Worm (Caenorhabditis elegans) whole organism, young adult: ENCODE data around the gene tald-1.

Experiments used
- B0336.3 ChIP-seq: fragments of 200-800 bp; sonication (Bioruptor generic); IDR thresholded peaks from 2 replicates; pipeline ENCODE4 v1.3.6; 2022; ENCODE audit warnings: missing genetic modification characterization, missing compliant biosample characterization
- F49E8.2 ChIP-seq: sonication (generic microtip); optimal IDR thresholded peaks from 3 replicates; lab custom pipeline; 2017; ENCODE audit warnings: missing genetic modification characterization, mild to moderate bottlenecking, missing compliant biosample characterization, antibody characterized with exemption, moderate library complexity; ENCODE audit not compliant: insufficient read depth
- K11D2.4 ChIP-seq: fragments of 200-800 bp; sonication (Bioruptor generic); IDR thresholded peaks from 2 replicates; pipeline ENCODE4 v1.3.6; 2022; ENCODE audit warnings: missing genetic modification reagents, missing genetic modification characterization, missing compliant biosample characterization
- K12H6.12 ChIP-seq: fragments of 200-800 bp; sonication (Bioruptor generic); optimal IDR thresholded peaks from 2 replicates; lab custom pipeline; 2018; ENCODE audit warnings: mild to moderate bottlenecking, missing genetic modification characterization, missing compliant biosample characterization
- T26A5.8 ChIP-seq: sonication (generic microtip); optimal IDR thresholded peaks from 2 replicates; lab custom pipeline; 2016; ENCODE audit warnings: missing genetic modification characterization, missing compliant biosample characterization
- Y53F4B.3 ChIP-seq: fragments of 200-800 bp; sonication (Bioruptor generic); IDR thresholded peaks from 2 replicates; pipeline ENCODE4 v1.3.6; 2022; ENCODE audit warnings: missing genetic modification reagents, missing genetic modification characterization, missing compliant biosample characterization
- Y79H2A.3 ChIP-seq: fragments of 200-800 bp; sonication (Bioruptor generic); conservative IDR thresholded peaks from 2 replicates; pipeline ENCODE4 v1.3.6; 2022; ENCODE audit warnings: missing genetic modification reagents, missing genetic modification characterization, missing compliant biosample characterization
- Y95B8A.8 ChIP-seq: fragments of 200-800 bp; sonication (Bioruptor generic); IDR thresholded peaks from 2 replicates; pipeline ENCODE4 v1.3.6; 2022; ENCODE audit warnings: missing genetic modification reagents, missing genetic modification characterization, missing compliant biosample characterization
- ZK185.1 ChIP-seq: sonication (generic microtip); optimal IDR thresholded peaks from 2 replicates; lab custom pipeline; 2016; ENCODE audit warnings: mild to moderate bottlenecking, missing genetic modification characterization, missing compliant biosample characterization; ENCODE audit not compliant: poor library complexity, severe bottlenecking
- ama-1 ChIP-seq, 3 experiments: fragments of 150-350 bp in 1 of 3; sonication (generic microtip) in 2 of 3; optimal IDR thresholded peaks; 2 replicates each; lab custom pipeline; 2014 to 2018; ENCODE audit warnings: missing biosample characterization in 2 of 3, missing genetic modification characterization in 2 of 3, missing genetic modification reagents in 2 of 3
- aptf-3 ChIP-seq: fragments of 200-800 bp; sonication (Bioruptor generic); IDR thresholded peaks from 2 replicates; pipeline ENCODE4 v1.3.6; 2022; ENCODE audit warnings: missing genetic modification characterization, missing compliant biosample characterization
- atf-7 ChIP-seq: sonication (generic microtip); optimal IDR thresholded peaks from 2 replicates; lab custom pipeline; 2017; ENCODE audit warnings: mild to moderate bottlenecking, missing genetic modification characterization, missing compliant biosample characterization
- attf-5 ChIP-seq: fragments of 200-800 bp; sonication (Bioruptor generic); optimal IDR thresholded peaks from 2 replicates; lab custom pipeline; 2018; ENCODE audit warnings: mild to moderate bottlenecking, missing genetic modification characterization, missing compliant biosample characterization
- cebp-1 ChIP-seq, 2 experiments: fragments of 200-800 bp in 1 of 2; sonication (Bioruptor generic) in 1 of 2; sonication (generic microtip) in 1 of 2; IDR thresholded peaks in 1 of 2; optimal IDR thresholded peaks in 1 of 2; 2 replicates each; pipeline versions ENCODE4 v1.3.6 to Lab custom; 2017 to 2022; ENCODE audit warnings: missing compliant biosample characterization in 2 of 2, missing genetic modification characterization in 2 of 2, mild to moderate bottlenecking in 1 of 2, missing genetic modification reagents in 1 of 2, moderate library complexity in 1 of 2
- ceh-79 ChIP-seq: sonication (generic microtip); optimal IDR thresholded peaks from 2 replicates; lab custom pipeline; 2017; ENCODE audit warnings: mild to moderate bottlenecking, missing genetic modification characterization, missing compliant biosample characterization
- dox-1 ChIP-seq: fragments of 200-800 bp; sonication (Bioruptor generic); IDR thresholded peaks from 2 replicates; pipeline ENCODE4 v1.3.6; 2022; ENCODE audit warnings: missing genetic modification reagents, missing genetic modification characterization, missing compliant biosample characterization
- dpff-1 ChIP-seq: sonication (generic microtip); optimal IDR thresholded peaks from 2 replicates; lab custom pipeline; 2017; ENCODE audit warnings: mild to moderate bottlenecking, missing genetic modification characterization, missing compliant biosample characterization
- egl-44 ChIP-seq: fragments of 200-800 bp; sonication (Bioruptor generic); IDR thresholded peaks from 2 replicates; pipeline ENCODE4 v1.3.6; 2022; ENCODE audit warnings: missing genetic modification reagents, missing genetic modification characterization, missing compliant biosample characterization
- egrh-3 ChIP-seq: fragments of 200-800 bp; sonication (Bioruptor generic); IDR thresholded peaks from 2 replicates; pipeline ENCODE4 v1.3.6; 2022; ENCODE audit warnings: missing genetic modification reagents, missing genetic modification characterization, missing compliant biosample characterization
- ets-4 ChIP-seq: fragments of 200-800 bp; sonication (Bioruptor generic); optimal IDR thresholded peaks from 2 replicates; lab custom pipeline; 2018; ENCODE audit warnings: mild to moderate bottlenecking, missing genetic modification characterization, missing compliant biosample characterization
- gei-17 ChIP-seq: fragments of 200-800 bp; sonication (Bioruptor generic); optimal IDR thresholded peaks from 2 replicates; lab custom pipeline; 2018; ENCODE audit warnings: mild to moderate bottlenecking, missing genetic modification characterization, missing compliant biosample characterization
- hlh-26 ChIP-seq: fragments of 200-800 bp; sonication (Bioruptor generic); conservative IDR thresholded peaks from 2 replicates; pipeline ENCODE4 v1.3.6; 2022; ENCODE audit warnings: missing genetic modification reagents, missing genetic modification characterization, missing compliant biosample characterization
- hmg-1.2 ChIP-seq: fragments of 200-800 bp; sonication (Bioruptor generic); IDR thresholded peaks from 2 replicates; pipeline ENCODE4 v1.3.6; 2022; ENCODE audit warnings: missing genetic modification reagents, missing genetic modification characterization, missing compliant biosample characterization
- hmg-20 ChIP-seq: fragments of 200-800 bp; sonication (Bioruptor generic); IDR thresholded peaks from 2 replicates; pipeline ENCODE4 v1.3.6; 2022; ENCODE audit warnings: missing genetic modification reagents, missing genetic modification characterization, missing compliant biosample characterization
- hrde-1 ChIP-seq: sonication (generic microtip); optimal IDR thresholded peaks from 2 replicates; lab custom pipeline; 2016; ENCODE audit warnings: missing genetic modification characterization, mild to moderate bottlenecking, missing compliant biosample characterization, moderate library complexity, missing genotype, missing genetic modification reagents, borderline replicate concordance
- hsf-1 ChIP-seq: fragments of 200-800 bp; sonication (Bioruptor generic); IDR thresholded peaks from 2 replicates; pipeline ENCODE4 v1.3.6; 2022; ENCODE audit warnings: missing genetic modification reagents, missing genetic modification characterization, missing compliant biosample characterization
- lin-26 ChIP-seq: fragments of 200-800 bp; sonication (Bioruptor generic); IDR thresholded peaks from 2 replicates; pipeline ENCODE4 v1.3.6; 2022; ENCODE audit warnings: missing genetic modification reagents, missing genetic modification characterization, missing compliant biosample characterization
- lin-54 ChIP-seq: fragments of 200-800 bp; sonication (Bioruptor generic); optimal IDR thresholded peaks from 2 replicates; lab custom pipeline; 2018; ENCODE audit warnings: mild to moderate bottlenecking, missing genetic modification characterization, missing compliant biosample characterization
- lir-1 ChIP-seq: fragments of 200-800 bp; sonication (Bioruptor generic); conservative IDR thresholded peaks from 2 replicates; pipeline ENCODE4 v1.3.6; 2022; ENCODE audit warnings: missing genetic modification reagents, missing genetic modification characterization, missing compliant biosample characterization
- lsl-1 ChIP-seq: fragments of 200-800 bp; sonication (Bioruptor generic); optimal IDR thresholded peaks from 2 replicates; lab custom pipeline; 2018; ENCODE audit warnings: mild to moderate bottlenecking, missing genetic modification characterization, moderate library complexity, missing compliant biosample characterization
- lsy-27 ChIP-seq: sonication (generic microtip); optimal IDR thresholded peaks from 2 replicates; lab custom pipeline; 2017; ENCODE audit warnings: missing genetic modification characterization, mild to moderate bottlenecking, missing compliant biosample characterization, antibody characterized with exemption, missing genotype, borderline replicate concordance; ENCODE audit not compliant: insufficient read depth
- madf-10 ChIP-seq: sonication (generic microtip); optimal IDR thresholded peaks from 2 replicates; lab custom pipeline; 2016; ENCODE audit warnings: mild to moderate bottlenecking, missing genetic modification characterization, missing compliant biosample characterization
- madf-3 ChIP-seq: fragments of 200-800 bp; sonication (Bioruptor generic); IDR thresholded peaks from 2 replicates; pipeline ENCODE4 v1.3.6; 2022; ENCODE audit warnings: missing genetic modification reagents, missing genetic modification characterization, missing compliant biosample characterization
- madf-8 ChIP-seq: fragments of 200-800 bp; sonication (Bioruptor generic); conservative IDR thresholded peaks from 2 replicates; pipeline ENCODE4 v1.3.6; 2022; ENCODE audit warnings: missing genetic modification reagents, missing genetic modification characterization, missing compliant biosample characterization
- mcd-1 ChIP-seq: fragments of 200-800 bp; sonication (Bioruptor generic); IDR thresholded peaks from 2 replicates; pipeline ENCODE4 v1.3.6; 2022; ENCODE audit warnings: missing genetic modification reagents, missing genetic modification characterization, missing compliant biosample characterization
- mel-28 ChIP-seq: sonication (generic microtip); optimal IDR thresholded peaks from 2 replicates; lab custom pipeline; 2016; ENCODE audit warnings: borderline replicate concordance, mild to moderate bottlenecking, missing genetic modification characterization, missing compliant biosample characterization
- nhr-27 ChIP-seq: fragments of 200-800 bp; sonication (Bioruptor generic); optimal IDR thresholded peaks from 2 replicates; lab custom pipeline; 2018; ENCODE audit warnings: mild to moderate bottlenecking, missing genetic modification characterization, moderate library complexity, missing compliant biosample characterization
- nhr-80 ChIP-seq: sonication (generic microtip); optimal IDR thresholded peaks from 2 replicates; lab custom pipeline; 2016; ENCODE audit warnings: missing genetic modification characterization, missing compliant biosample characterization
- snpc-4 ChIP-seq, 5 experiments: fragments of 150-350 bp in 1 of 5; sonication (generic microtip) in 4 of 5; optimal IDR thresholded peaks; 2 replicates each; lab custom pipeline; 2014 to 2018; ENCODE audit warnings: missing genetic modification characterization in 5 of 5, missing biosample characterization in 3 of 5, antibody characterized with exemption in 2 of 5, mild to moderate bottlenecking in 2 of 5, missing compliant biosample characterization in 2 of 5, missing genotype in 2 of 5, moderate library complexity in 2 of 5, missing genetic modification reagents in 1 of 5
- tbp1 ChIP-seq: fragments of 200-800 bp; sonication (Bioruptor generic); optimal IDR thresholded peaks from 2 replicates; lab custom pipeline; 2018; ENCODE audit warnings: mild to moderate bottlenecking, missing genetic modification characterization, missing compliant biosample characterization
- tlf-1 ChIP-seq: fragments of 200-800 bp; sonication (Bioruptor generic); optimal IDR thresholded peaks from 2 replicates; lab custom pipeline; 2018; ENCODE audit warnings: mild to moderate bottlenecking, missing genetic modification characterization, missing compliant biosample characterization
- unc-62 ChIP-seq: fragments of 150-350 bp; optimal IDR thresholded peaks from 2 replicates; lab custom pipeline; 2014; ENCODE audit warnings: missing biosample characterization, missing genetic modification reagents, missing genetic modification characterization
- xnd-1 ChIP-seq: sonication (generic microtip); optimal IDR thresholded peaks from 2 replicates; lab custom pipeline; 2016; ENCODE audit warnings: missing genotype, missing genetic modification reagents, missing genetic modification characterization, missing compliant biosample characterization
- zfh-2 ChIP-seq: fragments of 200-800 bp; sonication (Bioruptor generic); conservative IDR thresholded peaks from 2 replicates; pipeline ENCODE4 v1.3.6; 2022; ENCODE audit warnings: missing genetic modification reagents, missing genetic modification characterization, missing compliant biosample characterization
- zim-3 ChIP-seq: sonication (generic microtip); optimal IDR thresholded peaks from 2 replicates; lab custom pipeline; 2017; ENCODE audit warnings: mild to moderate bottlenecking, missing genetic modification characterization, moderate library complexity, missing compliant biosample characterization
- ztf-22 ChIP-seq: fragments of 200-800 bp; sonication (Bioruptor generic); optimal IDR thresholded peaks from 2 replicates; lab custom pipeline; 2018; ENCODE audit warnings: mild to moderate bottlenecking, missing genetic modification characterization, moderate library complexity, missing compliant biosample characterization
- ztf-6 ChIP-seq: fragments of 200-800 bp; sonication (Bioruptor generic); IDR thresholded peaks from 2 replicates; pipeline ENCODE4 v1.3.6; 2022; ENCODE audit warnings: missing genetic modification reagents, missing genetic modification characterization, missing compliant biosample characterization

The tald-1 gene

ce11 chrIV:4407055-4407461 is 20.6 kb downstream of the tald-1 start:
- TF ChIP-seq lsl-1 (GFP tag; lab: Kevin White, UChicago) (no peak), xnd-1 (tag; lab: Kevin White, UChicago) (no peak), nhr-27 (tag; lab: Kevin White, UChicago) (no peak), ZK185.1 (peak; percentile 61), K12H6.12 (peak; percentile 11), egrh-3 (GFP tag; lab: Robert Waterston, UW) (peak; percentile 77), dox-1 (peak; percentile 76), F49E8.2 (tag; lab: Kevin White, UChicago) (no peak), hrde-1 (no peak), attf-5 (GFP tag; lab: Kevin White, UChicago) (peak; percentile 13), tbp1 (GFP tag; lab: Kevin White, UChicago) (peak; percentile 34), K11D2.4 (GFP tag; lab: Robert Waterston, UW) (no peak), mcd-1 (GFP tag; lab: Robert Waterston, UW) (peak; percentile 69), ztf-6 (GFP tag; lab: Robert Waterston, UW) (no peak), cebp-1 (GFP tag; IDR thresholded peaks at IDR 0.05; lab: Robert Waterston, UW) (no peak), cebp-1 (tag; optimal IDR thresholded peaks at IDR 0.05; lab: Kevin White, UChicago) (peak; percentile 25), unc-62 (GFP tag; lab: Kevin White, UChicago) (no peak), lin-26 (GFP tag; lab: Robert Waterston, UW) (0 out of 2 replicates have a peak, but pooled peaks have one; percentile 17), ets-4 (GFP tag; lab: Kevin White, UChicago) (peak; percentile 6), hmg-1.2 (peak; percentile 63), lsy-27 (tag; lab: Kevin White, UChicago) (no peak), lir-1 (no peak), ama-1 (optimal IDR thresholded peaks at IDR 0.05; lab: Kevin White, UChicago) (no peak), ama-1 (GFP tag; optimal IDR thresholded peaks at IDR 0.05; lab: Kevin White, UChicago) (no peak), hlh-26 (GFP tag; lab: Robert Waterston, UW) (no peak), madf-3 (GFP tag; lab: Robert Waterston, UW) (no peak), lin-54 (GFP tag; lab: Kevin White, UChicago) (no peak), Y95B8A.8 (GFP tag; lab: Robert Waterston, UW) (no peak), tlf-1 (GFP tag; lab: Kevin White, UChicago) (no peak), egl-44 (GFP tag; lab: Robert Waterston, UW) (no peak), madf-8 (GFP tag; lab: Robert Waterston, UW) (no peak), mel-28 (tag; lab: Kevin White, UChicago) (no peak), Y53F4B.3 (GFP tag; lab: Robert Waterston, UW) (no peak), snpc-4 (GFP tag; optimal IDR thresholded peaks at IDR 0.05; lab: Kevin White, UChicago) (no peak), snpc-4 (tag; optimal IDR thresholded peaks at IDR 0.05; lab: Kevin White, UChicago) (no peak), T26A5.8 (no peak), hsf-1 (GFP tag; lab: Robert Waterston, UW) (no peak), zim-3 (tag; lab: Kevin White, UChicago) (no peak), B0336.3 (no peak), ztf-22 (GFP tag; lab: Kevin White, UChicago) (no peak), ceh-79 (tag; lab: Kevin White, UChicago) (no peak), gei-17 (GFP tag; lab: Kevin White, UChicago) (no peak), hmg-20 (no peak), dpff-1 (no peak), zfh-2 (peak; percentile 93), atf-7 (peak; percentile 21), madf-10 (tag; lab: Kevin White, UChicago) (peak; percentile 16), Y79H2A.3 (GFP tag; lab: Robert Waterston, UW) (no peak), aptf-3 (GFP tag; lab: Robert Waterston, UW) (no peak), nhr-80 (tag; lab: Kevin White, UChicago) (peak; percentile 60)
